Worm (Caenorhabditis elegans) whole organism, young adult: ENCODE measurements around the gene ceh-38.

Source experiments
- B0035.1 ChIP-seq: sonication (generic microtip); optimal IDR thresholded peaks from 2 replicates; lab custom pipeline; 2016; ENCODE audit warnings: missing genetic modification characterization, mild to moderate bottlenecking, missing compliant biosample characterization, missing genotype, missing genetic modification reagents
- B0336.3 ChIP-seq: fragments of 200-800 bp; sonication (Bioruptor generic); IDR thresholded peaks from 2 replicates; pipeline ENCODE4 v1.3.6; 2022; ENCODE audit warnings: missing genetic modification characterization, missing compliant biosample characterization
- C06A6.2 ChIP-seq: fragments of 200-800 bp; sonication (Bioruptor generic); conservative IDR thresholded peaks from 2 replicates; pipeline ENCODE4 v1.3.6; 2022; ENCODE audit warnings: missing genetic modification characterization, missing compliant biosample characterization
- T07F8.4 ChIP-seq: sonication (generic microtip); optimal IDR thresholded peaks from 2 replicates; lab custom pipeline; 2016; ENCODE audit warnings: mild to moderate bottlenecking, missing genetic modification characterization, moderate library complexity, missing compliant biosample characterization
- Y53G8AR.9 ChIP-seq: fragments of 200-800 bp; sonication (Bioruptor generic); conservative IDR thresholded peaks from 2 replicates; pipeline ENCODE4 v1.3.6; 2022; ENCODE audit warnings: missing genetic modification reagents, missing genetic modification characterization, missing compliant biosample characterization
- ama-1 ChIP-seq, 3 experiments: fragments of 150-350 bp in 1 of 3; sonication (generic microtip) in 2 of 3; optimal IDR thresholded peaks; 2 replicates each; lab custom pipeline; 2014 to 2018; ENCODE audit warnings: missing biosample characterization in 2 of 3, missing genetic modification characterization in 2 of 3, missing genetic modification reagents in 2 of 3
- aptf-2 ChIP-seq: fragments of 200-800 bp; sonication (Bioruptor generic); conservative IDR thresholded peaks from 2 replicates; pipeline ENCODE4 v1.3.6; 2022; ENCODE audit warnings: missing genetic modification reagents, missing genetic modification characterization, missing compliant biosample characterization
- aptf-3 ChIP-seq: fragments of 200-800 bp; sonication (Bioruptor generic); IDR thresholded peaks from 2 replicates; pipeline ENCODE4 v1.3.6; 2022; ENCODE audit warnings: missing genetic modification characterization, missing compliant biosample characterization
- athp-1 ChIP-seq: sonication (generic microtip); optimal IDR thresholded peaks from 2 replicates; lab custom pipeline; 2017; ENCODE audit warnings: mild to moderate bottlenecking, missing genetic modification characterization, missing compliant biosample characterization
- attf-6 ChIP-seq: fragments of 200-800 bp; sonication (Bioruptor generic); IDR thresholded peaks from 2 replicates; pipeline ENCODE4 v1.3.6; 2022; ENCODE audit warnings: missing genetic modification reagents, missing genetic modification characterization, missing compliant biosample characterization
- ccch-3 ChIP-seq: fragments of 200-800 bp; sonication (Bioruptor generic); optimal IDR thresholded peaks from 2 replicates; lab custom pipeline; 2018; ENCODE audit warnings: mild to moderate bottlenecking, missing genetic modification characterization, missing compliant biosample characterization
- cebp-1 ChIP-seq, 2 experiments: fragments of 200-800 bp in 1 of 2; sonication (Bioruptor generic) in 1 of 2; sonication (generic microtip) in 1 of 2; IDR thresholded peaks in 1 of 2; optimal IDR thresholded peaks in 1 of 2; 2 replicates each; pipeline versions ENCODE4 v1.3.6 to Lab custom; 2017 to 2022; ENCODE audit warnings: missing compliant biosample characterization in 2 of 2, missing genetic modification characterization in 2 of 2, mild to moderate bottlenecking in 1 of 2, missing genetic modification reagents in 1 of 2, moderate library complexity in 1 of 2
- chd-7 ChIP-seq: sonication (generic microtip); optimal IDR thresholded peaks from 2 replicates; lab custom pipeline; 2016; ENCODE audit warnings: mild to moderate bottlenecking, missing genetic modification characterization, moderate library complexity, missing compliant biosample characterization
- dox-1 ChIP-seq: fragments of 200-800 bp; sonication (Bioruptor generic); IDR thresholded peaks from 2 replicates; pipeline ENCODE4 v1.3.6; 2022; ENCODE audit warnings: missing genetic modification reagents, missing genetic modification characterization, missing compliant biosample characterization
- dpl-1 ChIP-seq: fragments of 150-350 bp; optimal IDR thresholded peaks from 2 replicates; lab custom pipeline; 2014; ENCODE audit warnings: missing biosample characterization, missing genetic modification reagents, missing genetic modification characterization
- egrh-3 ChIP-seq: fragments of 200-800 bp; sonication (Bioruptor generic); IDR thresholded peaks from 2 replicates; pipeline ENCODE4 v1.3.6; 2022; ENCODE audit warnings: missing genetic modification reagents, missing genetic modification characterization, missing compliant biosample characterization
- ekl-4 ChIP-seq: fragments of 200-800 bp; sonication (Bioruptor generic); IDR thresholded peaks from 2 replicates; pipeline ENCODE4 v1.3.6; 2022; ENCODE audit warnings: missing genetic modification reagents, missing genetic modification characterization, missing compliant biosample characterization
- fkh-3 ChIP-seq: sonication (generic microtip); optimal IDR thresholded peaks from 2 replicates; lab custom pipeline; 2016; ENCODE audit warnings: mild to moderate bottlenecking, missing genetic modification characterization, missing compliant biosample characterization
- him-1 ChIP-seq: sonication (generic microtip); optimal IDR thresholded peaks from 2 replicates; lab custom pipeline; 2016; ENCODE audit warnings: missing genotype, missing genetic modification reagents, missing genetic modification characterization, missing compliant biosample characterization
- hmg-20 ChIP-seq: fragments of 200-800 bp; sonication (Bioruptor generic); IDR thresholded peaks from 2 replicates; pipeline ENCODE4 v1.3.6; 2022; ENCODE audit warnings: missing genetic modification reagents, missing genetic modification characterization, missing compliant biosample characterization
- lin-26 ChIP-seq: fragments of 200-800 bp; sonication (Bioruptor generic); IDR thresholded peaks from 2 replicates; pipeline ENCODE4 v1.3.6; 2022; ENCODE audit warnings: missing genetic modification reagents, missing genetic modification characterization, missing compliant biosample characterization
- lin-35 ChIP-seq, 3 experiments: fragments of 150-350 bp in 2 of 3; sonication (generic microtip) in 1 of 3; optimal IDR thresholded peaks; 2 replicates each; lab custom pipeline; 2014 to 2018; ENCODE audit warnings: missing biosample characterization in 3 of 3, missing genetic modification characterization in 3 of 3, missing genetic modification reagents in 3 of 3
- madf-10 ChIP-seq: sonication (generic microtip); optimal IDR thresholded peaks from 2 replicates; lab custom pipeline; 2016; ENCODE audit warnings: mild to moderate bottlenecking, missing genetic modification characterization, missing compliant biosample characterization
- madf-3 ChIP-seq: fragments of 200-800 bp; sonication (Bioruptor generic); IDR thresholded peaks from 2 replicates; pipeline ENCODE4 v1.3.6; 2022; ENCODE audit warnings: missing genetic modification reagents, missing genetic modification characterization, missing compliant biosample characterization
- mel-28 ChIP-seq: sonication (generic microtip); optimal IDR thresholded peaks from 2 replicates; lab custom pipeline; 2016; ENCODE audit warnings: borderline replicate concordance, mild to moderate bottlenecking, missing genetic modification characterization, missing compliant biosample characterization
- nfyb-1 ChIP-seq: fragments of 200-800 bp; sonication (Bioruptor generic); IDR thresholded peaks from 2 replicates; pipeline ENCODE4 v1.3.6; 2022; ENCODE audit warnings: missing genetic modification reagents, missing genetic modification characterization, missing compliant biosample characterization
- nhr-120 ChIP-seq: fragments of 200-800 bp; sonication (Bioruptor generic); IDR thresholded peaks from 2 replicates; pipeline ENCODE4 v1.3.6; 2022; ENCODE audit warnings: missing genetic modification characterization, missing compliant biosample characterization
- nhr-179 ChIP-seq: sonication (generic microtip); optimal IDR thresholded peaks from 2 replicates; lab custom pipeline; 2016; ENCODE audit warnings: mild to moderate bottlenecking, missing genetic modification characterization, missing compliant biosample characterization
- rcor-1 ChIP-seq: fragments of 200-800 bp; sonication (Bioruptor generic); IDR thresholded peaks from 2 replicates; pipeline ENCODE4 v1.3.6; 2022; ENCODE audit warnings: missing genetic modification reagents, missing genetic modification characterization, missing compliant biosample characterization
- sdz-38 ChIP-seq: sonication (generic microtip); optimal IDR thresholded peaks from 2 replicates; lab custom pipeline; 2016; ENCODE audit warnings: missing genotype, missing genetic modification characterization, missing compliant biosample characterization
- sea-2 ChIP-seq: fragments of 200-800 bp; sonication (Bioruptor generic); IDR thresholded peaks from 2 replicates; pipeline ENCODE4 v1.3.6; 2022; ENCODE audit warnings: missing genetic modification characterization, missing compliant biosample characterization
- snpc-1.1 ChIP-seq: sonication (generic microtip); optimal IDR thresholded peaks from 2 replicates; lab custom pipeline; 2017; ENCODE audit warnings: missing genetic modification characterization, mild to moderate bottlenecking, missing compliant biosample characterization, antibody characterized with exemption, moderate library complexity, missing genotype, missing genetic modification reagents; ENCODE audit not compliant: insufficient read depth
- snpc-3.4 ChIP-seq: sonication (generic microtip); optimal IDR thresholded peaks from 2 replicates; lab custom pipeline; 2017; ENCODE audit warnings: missing genetic modification characterization, mild to moderate bottlenecking, missing compliant biosample characterization, antibody characterized with exemption, moderate library complexity, missing genotype, missing genetic modification reagents
- snpc-4 ChIP-seq, 5 experiments: fragments of 150-350 bp in 1 of 5; sonication (generic microtip) in 4 of 5; optimal IDR thresholded peaks; 2 replicates each; lab custom pipeline; 2014 to 2018; ENCODE audit warnings: missing genetic modification characterization in 5 of 5, missing biosample characterization in 3 of 5, antibody characterized with exemption in 2 of 5, mild to moderate bottlenecking in 2 of 5, missing compliant biosample characterization in 2 of 5, missing genotype in 2 of 5, moderate library complexity in 2 of 5, missing genetic modification reagents in 1 of 5
- ztf-28 ChIP-seq: fragments of 200-800 bp; sonication (Bioruptor generic); IDR thresholded peaks from 2 replicates; pipeline ENCODE4 v1.3.6; 2022; ENCODE audit warnings: missing genetic modification reagents, missing genetic modification characterization, missing compliant biosample characterization
- ztf-3 ChIP-seq: fragments of 200-800 bp; sonication (Bioruptor generic); optimal IDR thresholded peaks from 2 replicates; lab custom pipeline; 2018; ENCODE audit warnings: mild to moderate bottlenecking, missing genetic modification characterization, missing compliant biosample characterization

ceh-38 gene

ce11 chrII:6951250-6951806 lies at the start of gene ceh-38, which contains the start of gene malt-1 (continued):
- TF ChIP-seq snpc-1.1 (tag; lab: Kevin White, UChicago), result peak; percentile 0
- peak; percentile 83 for TF ChIP-seq dox-1 (GFP tag; lab: Robert Waterston, UW)
- no peak for TF ChIP-seq him-1
- TF ChIP-seq Y53G8AR.9 (GFP tag; lab: Robert Waterston, UW), result no peak
- TF ChIP-seq ztf-28 (GFP tag; lab: Robert Waterston, UW), result no peak
- TF ChIP-seq ekl-4 (GFP tag; lab: Robert Waterston, UW), result peak; percentile 81
- no peak for TF ChIP-seq sdz-38
- no peak for TF ChIP-seq nhr-120
- TF ChIP-seq rcor-1 (GFP tag; lab: Robert Waterston, UW), result peak; percentile 50; the same call in 1 of the 2 replicates
- no peak for TF ChIP-seq snpc-3.4
- TF ChIP-seq hmg-20, result no peak
- peak; percentile 77 for TF ChIP-seq C06A6.2 (GFP tag; lab: Robert Waterston, UW)
- peak; percentile 28 for TF ChIP-seq ccch-3
- TF ChIP-seq madf-10 (tag; lab: Kevin White, UChicago), result peak; percentile 84
- TF ChIP-seq lin-26 (GFP tag; lab: Robert Waterston, UW), result 0 out of 2 replicates have a peak, but pooled peaks have one; percentile 41
- TF ChIP-seq ama-1 (optimal IDR thresholded peaks at IDR 0.05; lab: Kevin White, UChicago), result no peak
- no peak for TF ChIP-seq ama-1 (GFP tag; optimal IDR thresholded peaks at IDR 0.05; lab: Kevin White, UChicago)
- no peak for TF ChIP-seq T07F8.4 (tag; lab: Kevin White, UChicago)
- TF ChIP-seq fkh-3, result no peak
- TF ChIP-seq B0336.3 (GFP tag; lab: Robert Waterston, UW), result peak; percentile 79
- peak; percentile 5 for TF ChIP-seq snpc-4 (GFP tag; optimal IDR thresholded peaks at IDR 0.05; lab: Kevin White, UChicago)
- peak; percentile 81 to 89 (median 86) for TF ChIP-seq snpc-4 (tag; optimal IDR thresholded peaks at IDR 0.05; lab: Kevin White, UChicago)
- no peak for TF ChIP-seq sea-2
- peak; percentile 67 for TF ChIP-seq chd-7 (tag; lab: Kevin White, UChicago)
- no peak for TF ChIP-seq egrh-3 (GFP tag; lab: Robert Waterston, UW)
- TF ChIP-seq dpl-1 (GFP tag; lab: Kevin White, UChicago), result peak; percentile 20
- no peak for TF ChIP-seq aptf-3 (GFP tag; lab: Robert Waterston, UW)
- 0 out of 2 replicates have a peak, but pooled peaks have one; percentile 7 for TF ChIP-seq madf-3 (GFP tag; lab: Robert Waterston, UW)
- peak; percentile 89 for TF ChIP-seq nfyb-1 (GFP tag; lab: Robert Waterston, UW)
- no peak for TF ChIP-seq mel-28
- TF ChIP-seq athp-1 (tag; lab: Kevin White, UChicago), result peak; percentile 68

- TF ChIP-seq B0035.1 (tag; lab: Kevin White, UChicago) (no peak), nhr-179 (no peak), cebp-1 (GFP tag; IDR thresholded peaks at IDR 0.05; lab: Robert Waterston, UW) (no peak), cebp-1 (tag; optimal IDR thresholded peaks at IDR 0.05; lab: Kevin White, UChicago) (no peak), snpc-1.1 (tag; lab: Kevin White, UChicago) (no peak), aptf-2 (GFP tag; lab: Robert Waterston, UW) (no peak), ztf-28 (GFP tag; lab: Robert Waterston, UW) (no peak), attf-6 (GFP tag; lab: Robert Waterston, UW) (no peak), ztf-3 (no peak), lin-35 (GFP tag; optimal IDR thresholded peaks at IDR 0.05; lab: Kevin White, UChicago) (no peak)
Measured at ce11 chrII:6901795-6902194, 49.5 kb upstream of the ceh-38 start, which contains the start of gene psmd-9. TSS of gene psmd-9 (plus strand) at chrII:6902095.
